Worm (Caenorhabditis elegans) whole organism, L1 larva: ENCODE measurements around the gene rfp-1.
A peak's percentile ranks its signal among the peaks of the same experiment; 100 is the strongest.

Experiments used
- C16A3.4 ChIP-seq: fragments of 150-350 bp; optimal IDR thresholded peaks from 2 replicates; lab custom pipeline; 2014; ENCODE audit warnings: missing biosample characterization, missing genetic modification characterization
- C34B4.2 ChIP-seq: sonication (generic microtip); optimal IDR thresholded peaks from 2 replicates; lab custom pipeline; 2017; ENCODE audit warnings: mild to moderate bottlenecking, missing genetic modification characterization, missing compliant biosample characterization
- blmp-1 ChIP-seq: fragments of 150-350 bp; optimal IDR thresholded peaks from 2 replicates; lab custom pipeline; 2014; ENCODE audit warnings: missing biosample characterization, missing genetic modification characterization
- ceh-82 ChIP-seq, 3 experiments: fragments of 150-350 bp in 1 of 3; sonication (generic microtip) in 2 of 3; optimal IDR thresholded peaks; 2 replicates each; lab custom pipeline; 2014 to 2017; ENCODE audit warnings: missing biosample characterization in 3 of 3, missing genetic modification characterization in 3 of 3
- ceh-88 ChIP-seq: fragments of 200-800 bp; sonication (Bioruptor generic); IDR thresholded peaks from 2 replicates; pipeline ENCODE4 v1.3.6; 2022; ENCODE audit warnings: missing genetic modification characterization, missing compliant biosample characterization
- ceh-90 ChIP-seq: sonication (generic microtip); optimal IDR thresholded peaks from 2 replicates; lab custom pipeline; 2016; ENCODE audit warnings: missing genetic modification characterization, missing compliant biosample characterization
- dpl-1 ChIP-seq, 3 experiments: fragments of 150-350 bp in 2 of 3; sonication (generic microtip) in 1 of 3; optimal IDR thresholded peaks; 2 replicates each; lab custom pipeline; 2014 to 2017; ENCODE audit warnings: missing biosample characterization in 3 of 3, missing genetic modification characterization in 3 of 3, missing genetic modification reagents in 3 of 3
- efl-1 ChIP-seq, 4 experiments: fragments of 150-350 bp; optimal IDR thresholded peaks in 3 of 4; peaks in 1 of 4; 1 replicate in 1 of 4; 2 replicates in 3 of 4; lab custom pipeline; 2014; ENCODE audit warnings: missing biosample characterization in 2 of 4, missing genetic modification characterization in 2 of 4, missing genetic modification reagents in 2 of 4
- egl-13 ChIP-seq: sonication (generic microtip); optimal IDR thresholded peaks from 2 replicates; lab custom pipeline; 2016; ENCODE audit warnings: missing genotype, missing genetic modification reagents, missing genetic modification characterization, missing compliant biosample characterization
- elt-2 ChIP-seq: sonication (generic microtip); optimal IDR thresholded peaks from 2 replicates; lab custom pipeline; 2016; ENCODE audit warnings: missing genetic modification characterization, mild to moderate bottlenecking, inconsistent platforms, missing compliant biosample characterization, missing genetic modification reagents
- elt-3 ChIP-seq, 6 experiments: fragments of 150-350 bp in 1 of 6; sonication (generic microtip); optimal IDR thresholded peaks; 2 replicates each; lab custom pipeline; 2017 to 2018; ENCODE audit warnings: missing biosample characterization in 6 of 6, missing genetic modification characterization in 6 of 6, inconsistent platforms in 1 of 6
- ets-5 ChIP-seq: fragments of 200-800 bp; sonication (Bioruptor generic); IDR thresholded peaks from 2 replicates; pipeline ENCODE4 v1.3.6; 2022; ENCODE audit warnings: missing genetic modification characterization, missing compliant biosample characterization
- fkh-4 ChIP-seq: sonication (generic microtip); optimal IDR thresholded peaks from 2 replicates; lab custom pipeline; 2016; ENCODE audit warnings: missing compliant biosample characterization, missing genetic modification characterization, borderline replicate concordance
- fos-1 ChIP-seq: fragments of 150-350 bp; optimal IDR thresholded peaks from 2 replicates; lab custom pipeline; 2014; ENCODE audit warnings: missing biosample characterization, missing genetic modification characterization
- lin-13 ChIP-seq: fragments of 150-350 bp; optimal IDR thresholded peaks from 2 replicates; lab custom pipeline; 2014; ENCODE audit warnings: missing biosample characterization, missing genetic modification reagents, missing genetic modification characterization
- lin-35 ChIP-seq, 2 experiments: fragments of 150-350 bp; optimal IDR thresholded peaks; 2 replicates each; lab custom pipeline; 2014; ENCODE audit warnings: missing biosample characterization in 2 of 2, missing genetic modification characterization in 2 of 2, missing genetic modification reagents in 2 of 2
- mdl-1 ChIP-seq, 2 experiments: fragments of 150-350 bp; optimal IDR thresholded peaks; 2 replicates each; lab custom pipeline; 2014 to 2017; ENCODE audit warnings: missing biosample characterization in 2 of 2, missing genetic modification characterization in 2 of 2, inconsistent platforms in 1 of 2
- mef-2 ChIP-seq: fragments of 150-350 bp; optimal IDR thresholded peaks from 2 replicates; lab custom pipeline; 2014; ENCODE audit warnings: missing biosample characterization, missing genetic modification characterization
- mep-1 ChIP-seq: fragments of 150-350 bp; optimal IDR thresholded peaks from 2 replicates; lab custom pipeline; 2014; ENCODE audit warnings: missing biosample characterization, missing genetic modification characterization
- nhr-20 ChIP-seq: sonication (generic microtip); optimal IDR thresholded peaks from 2 replicates; lab custom pipeline; 2016; ENCODE audit warnings: mild to moderate bottlenecking, missing genetic modification characterization, missing compliant biosample characterization
- nhr-28 ChIP-seq: fragments of 150-350 bp; optimal IDR thresholded peaks from 2 replicates; lab custom pipeline; 2014; ENCODE audit warnings: missing biosample characterization, missing genetic modification characterization
- nhr-71 ChIP-seq: sonication (generic microtip); optimal IDR thresholded peaks from 2 replicates; lab custom pipeline; 2016; ENCODE audit warnings: mild to moderate bottlenecking, missing genetic modification characterization, moderate library complexity, missing compliant biosample characterization
- nhr-84 ChIP-seq: sonication (generic microtip); optimal IDR thresholded peaks from 2 replicates; lab custom pipeline; 2017; ENCODE audit warnings: missing biosample characterization, missing genetic modification characterization
- nhr-85 ChIP-seq: sonication (generic microtip); peaks from one replicate; lab custom pipeline; 2016; ENCODE audit warnings: missing genetic modification characterization, inconsistent platforms, missing compliant biosample characterization
- nhr-90 ChIP-seq: sonication (generic microtip); optimal IDR thresholded peaks from 2 replicates; lab custom pipeline; 2016; ENCODE audit warnings: mild to moderate bottlenecking, missing genetic modification characterization, missing compliant biosample characterization; ENCODE audit not compliant: poor library complexity
- rnt-1 ChIP-seq: sonication (generic microtip); optimal IDR thresholded peaks from 2 replicates; lab custom pipeline; 2016; ENCODE audit warnings: mild to moderate bottlenecking, missing genetic modification characterization, moderate library complexity, missing compliant biosample characterization
- snpc-4 ChIP-seq: fragments of 150-350 bp; optimal IDR thresholded peaks from 2 replicates; lab custom pipeline; 2014; ENCODE audit warnings: missing biosample characterization, missing genetic modification characterization
- sptf-1 ChIP-seq: fragments of 150-350 bp; optimal IDR thresholded peaks from 2 replicates; lab custom pipeline; 2014; ENCODE audit warnings: missing biosample characterization, missing genetic modification characterization
- swsn-7 ChIP-seq: sonication (generic microtip); optimal IDR thresholded peaks from 2 replicates; lab custom pipeline; 2016; ENCODE audit warnings: missing genetic modification characterization, missing compliant biosample characterization
- tbx-2 ChIP-seq: sonication (generic microtip); optimal IDR thresholded peaks from 2 replicates; lab custom pipeline; 2016; ENCODE audit warnings: missing genetic modification characterization, missing compliant biosample characterization
- unc-62 ChIP-seq: fragments of 150-350 bp; optimal IDR thresholded peaks from 2 replicates; lab custom pipeline; 2014; ENCODE audit warnings: missing biosample characterization, missing genetic modification reagents, missing genetic modification characterization
- unc-86 ChIP-seq: sonication (generic microtip); optimal IDR thresholded peaks from 2 replicates; lab custom pipeline; 2016; ENCODE audit warnings: missing genetic modification characterization, missing compliant biosample characterization
- vab-15 ChIP-seq: sonication (generic microtip); optimal IDR thresholded peaks from 2 replicates; lab custom pipeline; 2017; ENCODE audit warnings: missing genotype, mild to moderate bottlenecking, missing genetic modification characterization, missing compliant biosample characterization
- xbp-1 ChIP-seq: sonication (generic microtip); optimal IDR thresholded peaks from 2 replicates; lab custom pipeline; 2016; ENCODE audit warnings: missing genetic modification characterization, missing compliant biosample characterization
- zag-1 ChIP-seq: fragments of 150-350 bp; optimal IDR thresholded peaks from 2 replicates; lab custom pipeline; 2014; ENCODE audit warnings: missing biosample characterization, missing genetic modification characterization
- ztf-4 ChIP-seq: fragments of 150-350 bp; optimal IDR thresholded peaks from 2 replicates; lab custom pipeline; 2014; ENCODE audit warnings: missing biosample characterization, missing genetic modification characterization

rfp-1 gene

DNA sequence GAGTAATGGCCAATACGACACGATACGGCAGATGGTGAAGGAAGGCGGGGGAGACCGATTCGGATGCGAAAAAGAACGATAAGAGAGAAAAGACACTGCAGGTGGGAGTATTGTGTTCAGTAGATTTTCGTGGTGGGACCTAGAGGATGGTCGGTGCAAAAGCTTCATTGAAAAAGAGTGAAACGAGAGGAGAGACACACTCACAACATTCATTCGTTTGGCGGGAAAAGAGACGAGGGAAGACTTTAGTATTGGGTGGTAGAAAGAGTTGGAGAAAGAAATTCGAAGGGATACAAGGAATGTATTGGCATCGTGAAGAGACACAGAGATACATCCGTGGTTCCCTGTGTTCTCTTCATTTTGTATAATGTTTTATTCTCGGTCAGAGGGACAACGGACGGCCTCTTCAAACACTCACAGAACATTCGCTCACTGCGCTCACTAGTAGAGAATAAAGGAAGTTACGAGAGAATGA lies 2.0 kb upstream of the rfp-1 start (continued):
- TF ChIP-seq unc-62 (GFP tag; lab: Kevin White, UChicago) (no peak), vab-15 (tag; lab: Kevin White, UChicago) (no peak), C16A3.4 (tag; lab: Kevin White, UChicago) (peak; percentile 69), ceh-90 (no peak), swsn-7 (tag; lab: Kevin White, UChicago) (peak; percentile 73), ceh-82 (tag; optimal IDR thresholded peaks at IDR 0.05; lab: Kevin White, UChicago) (peak; percentile 15 to 61 (median 54))

- TF ChIP-seq efl-1 (optimal IDR thresholded peaks at IDR 0.05; lab: Kevin White, UChicago) = peak in 1 of 2 experiments; percentile 29
- peak; percentile 33 to 93 for TF ChIP-seq efl-1 (GFP tag; optimal IDR thresholded peaks at IDR 0.05 in 1 of 2; lab: Kevin White, UChicago)
- no peak for TF ChIP-seq lin-13 (GFP tag; lab: Kevin White, UChicago)
- peak in 1 of 2 experiments; percentile 62 for TF ChIP-seq lin-35 (GFP tag; optimal IDR thresholded peaks at IDR 0.05; lab: Kevin White, UChicago)
- TF ChIP-seq dpl-1 (GFP tag; optimal IDR thresholded peaks at IDR 0.05; lab: Kevin White, UChicago) = peak in 2 of 3 experiments; percentile 4 to 36
- no peak for TF ChIP-seq ets-5 (GFP tag; lab: Robert Waterston, UW)
Observed at ce11 chrIII:8363253-8364061, 5.0 kb downstream of the rfp-1 start, which contains the start of gene R05D3.3. Gene R05D3.3, plus strand, starts transcription at chrIII:8364011.

DNA sequence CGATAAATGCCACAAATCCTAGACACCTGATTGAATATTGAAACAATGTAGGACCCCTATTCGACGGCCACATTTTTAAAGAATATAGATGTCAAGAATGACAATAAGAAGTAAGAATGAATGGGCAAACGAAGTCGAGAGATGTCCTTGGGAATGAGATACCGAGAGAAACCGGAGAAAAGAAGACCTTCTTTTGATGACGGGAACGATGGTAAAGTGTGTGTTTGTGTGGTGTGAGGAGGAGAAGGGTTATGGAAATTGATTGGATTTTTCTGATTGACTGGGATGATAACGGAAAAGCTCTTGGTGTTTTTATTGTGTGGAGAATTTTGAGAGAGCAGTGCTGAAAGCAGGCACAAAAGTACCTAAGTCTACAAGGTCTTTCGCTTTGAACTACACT lies 10.2 kb downstream of the rfp-1 start, which contains the start of gene R05D3.9:
Gene R05D3.9 (minus strand): TSS at position 101 of the 400 bp plus-strand sequence.
- peak; percentile 35 for TF ChIP-seq blmp-1 (tag; lab: Kevin White, UChicago)
- peak; percentile 46 for TF ChIP-seq nhr-85
- no peak for TF ChIP-seq efl-1 (optimal IDR thresholded peaks at IDR 0.05; lab: Kevin White, UChicago)
- TF ChIP-seq efl-1 (GFP tag; optimal IDR thresholded peaks at IDR 0.05 in 1 of 2; lab: Kevin White, UChicago) = peak in 1 of 2 experiments; percentile 6
- TF ChIP-seq ztf-4 (tag; lab: Kevin White, UChicago) = no peak
- peak; percentile 49 for TF ChIP-seq mep-1 (tag; lab: Kevin White, UChicago)

- TF ChIP-seq efl-1 (optimal IDR thresholded peaks at IDR 0.05; lab: Kevin White, UChicago) (no peak), efl-1 (GFP tag; optimal IDR thresholded peaks at IDR 0.05 in 1 of 2; lab: Kevin White, UChicago) (peak in 1 of 2 experiments; percentile 17), fos-1 (tag; lab: Kevin White, UChicago) (no peak), nhr-84 (tag; lab: Kevin White, UChicago) (no peak)
Observed at ce11 chrIII:8369172-8369571, 10.8 kb downstream of the rfp-1 start.

- TF ChIP-seq blmp-1 (tag; lab: Kevin White, UChicago) (no peak), lin-35 (GFP tag; optimal IDR thresholded peaks at IDR 0.05; lab: Kevin White, UChicago) (peak in 1 of 2 experiments; percentile 4), efl-1 (optimal IDR thresholded peaks at IDR 0.05; lab: Kevin White, UChicago) (peak; percentile 35 to 55), efl-1 (GFP tag; optimal IDR thresholded peaks at IDR 0.05 in 1 of 2; lab: Kevin White, UChicago) (peak; percentile 51 to 60), dpl-1 (GFP tag; optimal IDR thresholded peaks at IDR 0.05; lab: Kevin White, UChicago) (peak in 1 of 3 experiments; percentile 36), snpc-4 (no peak), zag-1 (tag; lab: Kevin White, UChicago) (no peak)
Observed at ce11 chrIII:8370188-8370587, 11.8 kb downstream of the rfp-1 start.

DNA sequence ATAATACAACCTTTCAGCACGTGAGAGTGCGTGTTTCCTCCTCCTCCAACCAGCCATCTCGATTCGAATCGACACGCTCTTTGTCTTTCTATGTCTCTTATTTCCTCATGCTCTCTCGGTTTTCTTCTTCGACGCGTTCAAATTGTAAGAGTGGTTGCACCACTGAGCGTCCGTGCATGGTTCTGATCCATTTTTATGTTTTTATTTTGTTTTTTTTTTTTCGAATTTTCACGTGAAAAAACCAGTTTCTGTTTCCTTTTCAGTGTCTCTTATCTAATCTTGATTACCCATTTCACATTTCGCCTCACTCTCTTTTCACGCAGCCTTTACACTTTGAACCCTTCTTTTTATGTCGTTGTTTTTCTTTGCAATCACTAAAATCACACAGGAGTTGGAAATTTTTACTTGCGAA lies 12.4 kb downstream of the rfp-1 start:
- TF ChIP-seq blmp-1 (tag; lab: Kevin White, UChicago) (peak; percentile 76), C34B4.2 (no peak), nhr-71 (tag; lab: Kevin White, UChicago) (peak; percentile 56), nhr-28 (tag; lab: Kevin White, UChicago) (no peak), ceh-88 (GFP tag; lab: Robert Waterston, UW) (no peak), fkh-4 (no peak), mep-1 (tag; lab: Kevin White, UChicago) (peak; percentile 16), egl-13 (no peak), xbp-1 (tag; lab: Kevin White, UChicago) (peak; percentile 23), nhr-20 (peak; percentile 53), mef-2 (tag; lab: Kevin White, UChicago) (no peak), C16A3.4 (tag; lab: Kevin White, UChicago) (no peak), sptf-1 (no peak), ceh-82 (tag; optimal IDR thresholded peaks at IDR 0.05; lab: Kevin White, UChicago) (peak in 1 of 3 experiments; percentile 8), rnt-1 (tag; lab: Kevin White, UChicago) (peak; percentile 4), nhr-90 (tag; lab: Kevin White, UChicago) (peak; percentile 40), lin-35 (GFP tag; optimal IDR thresholded peaks at IDR 0.05; lab: Kevin White, UChicago) (peak; percentile 19 to 35), unc-86 (no peak), mdl-1 (tag; optimal IDR thresholded peaks at IDR 0.05; lab: Kevin White, UChicago) (peak in 1 of 2 experiments; percentile 74), dpl-1 (GFP tag; optimal IDR thresholded peaks at IDR 0.05; lab: Kevin White, UChicago) (peak in 1 of 3 experiments; percentile 17), efl-1 (optimal IDR thresholded peaks at IDR 0.05; lab: Kevin White, UChicago) (peak in 1 of 2 experiments; percentile 20), efl-1 (GFP tag; optimal IDR thresholded peaks at IDR 0.05 in 1 of 2; lab: Kevin White, UChicago) (peak; percentile 8 to 66), elt-3 (tag; optimal IDR thresholded peaks at IDR 0.05; lab: Kevin White, UChicago) (peak in 4 of 6 experiments; percentile 53 to 91 (median 72)), tbx-2 (peak; percentile 13), elt-2 (peak; percentile 46)
